Fruit fly (Drosophila melanogaster): Measurements from ENCODE around the gene Vtld.

Vtld gene

DNA sequence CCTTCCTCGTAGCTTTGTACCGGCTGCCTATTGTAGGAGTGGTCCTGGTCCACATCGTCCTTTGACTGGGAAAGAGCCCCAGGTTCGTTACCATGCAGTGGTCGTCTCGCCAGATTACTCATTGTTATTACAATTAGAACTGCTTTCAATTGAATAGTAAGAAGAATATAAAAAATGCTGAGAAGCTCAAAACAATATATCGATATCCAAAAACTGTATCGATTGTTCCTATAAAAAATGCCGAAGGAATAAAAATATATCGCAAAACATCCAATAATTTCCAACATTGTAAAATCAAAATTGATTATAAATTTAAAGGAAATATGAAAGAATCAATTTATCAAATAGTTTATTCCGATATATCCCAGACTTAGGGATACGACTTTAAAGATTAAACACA, 44.7 kb downstream of the Vtld start, which contains the start of the genes TORIP and Ccdc58:
TSS of gene TORIP (minus strand) at position 173 of the 400 bp plus-strand sequence.
TSS of gene Ccdc58 (plus strand) at position 274 of the 400 bp plus-strand sequence.
- no peak for TF ChIP-seq CG16779 (tag; optimal IDR thresholded peaks at IDR 0.05)
- no peak for TF ChIP-seq CG32006 (GFP tag; optimal IDR thresholded peaks at IDR 0.05)
- TF ChIP-seq Eip78C (GFP tag) = no peak
- no peak for TF ChIP-seq fd59A (GFP tag; optimal IDR thresholded peaks at IDR 0.05)
- no peak for TF ChIP-seq CG9139 (GFP tag; optimal IDR thresholded peaks at IDR 0.05)

DNA sequence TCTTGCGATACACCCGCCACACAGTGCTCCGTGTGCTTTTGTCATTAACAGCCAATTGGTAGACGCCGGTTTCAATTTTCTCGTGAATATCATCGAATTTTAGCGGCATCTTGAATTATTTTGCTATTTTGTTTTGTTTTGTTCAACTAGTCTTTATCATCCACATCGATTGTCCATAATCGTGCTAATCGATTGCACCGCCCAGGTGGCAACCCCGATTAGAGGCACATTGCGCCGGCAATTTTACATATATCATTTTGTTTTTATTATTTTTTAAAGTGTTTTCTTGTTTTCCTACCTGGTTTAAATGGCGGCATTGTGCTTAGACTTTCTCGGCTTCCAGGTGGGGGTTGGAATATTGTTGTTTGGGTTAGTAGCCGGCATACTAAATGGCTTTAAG, 45.7 kb downstream of the Vtld start, which contains the start of gene CG34116:
TSS of gene CG34116 (minus strand) at position 142 of the 400 bp plus-strand sequence.
- TF ChIP-seq CG11902 (GFP tag; optimal IDR thresholded peaks at IDR 0.05) (no peak), Hr39 (GFP tag; optimal IDR thresholded peaks at IDR 0.05) (no peak), Sox14 (GFP tag; optimal IDR thresholded peaks at IDR 0.05) (no peak), CG1621 (tag; optimal IDR thresholded peaks at IDR 0.05) (no peak), OdsH (GFP tag; optimal IDR thresholded peaks at IDR 0.05) (no peak), CG6163 (GFP tag; IDR thresholded peaks at IDR 0.05) (no peak), CG10669 (GFP tag; optimal IDR thresholded peaks at IDR 0.05) (no peak), dac (GFP tag; optimal IDR thresholded peaks at IDR 0.05) (no peak), Hr38 (GFP tag; optimal IDR thresholded peaks at IDR 0.05) (no peak), pdm3 (GFP tag; optimal IDR thresholded peaks at IDR 0.05) (no peak), CG6854 (GFP tag; optimal IDR thresholded peaks at IDR 0.05) (no peak)

DNA sequence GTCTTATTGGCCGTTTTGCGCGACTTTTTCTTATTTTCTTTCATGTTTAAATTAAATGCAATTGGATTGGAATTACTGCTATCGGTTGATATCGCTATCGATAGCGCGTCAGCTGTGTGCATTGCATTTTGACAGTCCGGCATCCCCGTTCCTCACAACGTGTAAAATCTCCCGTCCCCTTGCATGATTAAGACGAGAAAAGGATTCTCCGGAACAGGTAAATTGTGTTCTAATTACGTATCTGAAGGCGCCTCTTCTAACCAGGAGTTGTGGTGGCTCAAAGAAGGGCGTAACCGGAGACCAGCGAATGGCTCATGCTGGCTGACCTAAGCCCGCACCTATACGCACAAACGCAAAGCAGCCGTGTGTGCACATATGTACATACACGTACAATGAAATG, 46.9 kb downstream of the Vtld start, which contains the start of the genes CG14104 and Kap-alpha1:
TSS of gene CG14104 (minus strand) at position 97 of the 400 bp plus-strand sequence.
TSS of gene Kap-alpha1 (plus strand) at position 130 of the 400 bp plus-strand sequence.
- TF ChIP-seq CG11762 (GFP tag; optimal IDR thresholded peaks at IDR 0.05; ENCODE audit: insufficient read depth) (no peak), Ets21C (GFP tag; optimal IDR thresholded peaks at IDR 0.05) (no peak), eg (GFP tag; IDR thresholded peaks at IDR 0.05) (no peak), CG6854 (GFP tag; optimal IDR thresholded peaks at IDR 0.05) (peak; percentile 23), esn (GFP tag; optimal IDR thresholded peaks at IDR 0.05) (peak; percentile 4), CG4318 (GFP tag; optimal IDR thresholded peaks at IDR 0.05) (no peak), Blimp-1 (GFP tag; optimal IDR thresholded peaks at IDR 0.05) (no peak)

DNA sequence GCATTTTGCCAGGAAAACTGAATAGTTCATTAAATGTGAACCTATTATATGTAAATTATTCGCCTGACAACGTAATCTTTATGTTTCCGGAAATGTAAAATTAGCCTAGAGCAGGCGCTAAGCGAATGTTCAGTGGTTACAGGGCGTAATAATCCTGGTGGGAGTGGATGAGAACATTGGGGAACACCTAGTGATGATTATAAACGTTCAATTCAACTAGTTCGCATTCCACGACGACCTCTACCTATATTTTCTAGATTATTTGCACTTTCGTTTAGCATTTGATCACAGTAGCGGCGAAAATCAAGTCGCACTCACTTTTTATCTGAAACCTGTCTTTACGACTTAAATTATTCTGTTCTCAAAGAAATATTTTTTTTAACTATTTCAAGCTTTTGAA, 47.3 kb downstream of the Vtld start:
- TF ChIP-seq CG11902 (GFP tag; optimal IDR thresholded peaks at IDR 0.05) (no peak), Smox (GFP tag; optimal IDR thresholded peaks at IDR 0.05) (no peak), CG6163 (GFP tag; IDR thresholded peaks at IDR 0.05) (no peak), CG31627 (GFP tag; optimal IDR thresholded peaks at IDR 0.05) (no peak), CG3919 (GFP tag; optimal IDR thresholded peaks at IDR 0.05) (no peak), svp (GFP tag) (no peak), topi (GFP tag; optimal IDR thresholded peaks at IDR 0.05) (no peak), CG9139 (GFP tag; optimal IDR thresholded peaks at IDR 0.05) (no peak), Eip93F (GFP tag; optimal IDR thresholded peaks at IDR 0.05) (no peak), dac (GFP tag; optimal IDR thresholded peaks at IDR 0.05) (no peak), CG10631 (GFP tag; optimal IDR thresholded peaks at IDR 0.05) (no peak), CG6854 (GFP tag; optimal IDR thresholded peaks at IDR 0.05) (no peak), net (GFP tag; optimal IDR thresholded peaks at IDR 0.05) (no peak), CG34406 (GFP tag; optimal IDR thresholded peaks at IDR 0.05) (no peak)

Data from whole organism, prepupa.